Worm (Caenorhabditis elegans) whole organism, midembryonic: ENCODE measurements around the gene R04A9.6.

Experiments used
- cog-1 ChIP-seq: sonication (generic microtip); optimal IDR thresholded peaks from 2 replicates; lab custom pipeline; 2016; ENCODE audit warnings: missing genetic modification characterization, missing compliant biosample characterization
- flt-1 ChIP-seq: fragments of 200-800 bp; sonication (Bioruptor generic); IDR thresholded peaks from 2 replicates; pipeline ENCODE4 v1.3.6; 2022; ENCODE audit warnings: missing genetic modification characterization, missing compliant biosample characterization
- med-1 ChIP-seq: sonication (generic microtip); optimal IDR thresholded peaks from 2 replicates; lab custom pipeline; 2017; ENCODE audit warnings: missing genetic modification characterization, mild to moderate bottlenecking, missing compliant biosample characterization, antibody characterized with exemption, missing genetic modification reagents; ENCODE audit not compliant: insufficient read depth
- ref-1 ChIP-seq: fragments of 200-800 bp; sonication (Bioruptor generic); conservative IDR thresholded peaks from 2 replicates; pipeline ENCODE4 v1.3.6; 2022; ENCODE audit warnings: missing genetic modification reagents, missing genetic modification characterization, missing compliant biosample characterization
- tab-1 ChIP-seq: fragments of 200-800 bp; sonication (Bioruptor generic); IDR thresholded peaks from 2 replicates; pipeline ENCODE4 v1.3.6; 2022; ENCODE audit warnings: missing genetic modification characterization, missing compliant biosample characterization
- ztf-23 ChIP-seq: fragments of 200-800 bp; sonication (Bioruptor generic); IDR thresholded peaks from 2 replicates; pipeline ENCODE4 v1.3.6; 2022; ENCODE audit warnings: missing genetic modification reagents, missing genetic modification characterization, missing compliant biosample characterization
- ztf-29 ChIP-seq: fragments of 200-800 bp; sonication (Bioruptor generic); IDR thresholded peaks from 2 replicates; pipeline ENCODE4 v1.3.6; 2022; ENCODE audit warnings: missing genetic modification reagents, missing genetic modification characterization, missing compliant biosample characterization

- TF ChIP-seq flt-1, result no peak
- no peak for TF ChIP-seq cog-1 (tag; lab: Kevin White, UChicago)
- TF ChIP-seq med-1, result no peak
- TF ChIP-seq ref-1 (GFP tag; lab: Robert Waterston, UW), result no peak
- TF ChIP-seq tab-1, result no peak
- TF ChIP-seq ztf-23 (GFP tag; lab: Robert Waterston, UW), result no peak
- TF ChIP-seq ztf-29 (GFP tag; lab: Robert Waterston, UW), result no peak
These were observed 16.9 kb upstream of the R04A9.6 start, which contains the start of gene R04A9.3 for ce11 chrX:380505-380904.
